Worm (Caenorhabditis elegans): ENCODE results near the gene nstp-4.

- TF ChIP-seq scrt-1 (GFP tag; IDR thresholded peaks at IDR 0.05) (no peak), aly-1 (tag; optimal IDR thresholded peaks at IDR 0.05) (no peak), B0310.2 (tag; optimal IDR thresholded peaks at IDR 0.05) (no peak), ama-1 (optimal IDR thresholded peaks at IDR 0.05) (no peak), ceh-13 (GFP tag; optimal IDR thresholded peaks at IDR 0.05) (no peak), ceh-36 (tag; optimal IDR thresholded peaks at IDR 0.05) (no peak), ets-7 (tag; optimal IDR thresholded peaks at IDR 0.05) (no peak), tbx-11 (GFP tag; IDR thresholded peaks at IDR 0.05) (no peak), tra-4 (tag; optimal IDR thresholded peaks at IDR 0.05) (no peak), F13C5.2 (tag; optimal IDR thresholded peaks at IDR 0.05) (no peak)
These were observed 47.9 kb upstream of the nstp-4 start for ce11 chrII:340714-341113.

Measured in whole organism, early embryonic.